Worm (Caenorhabditis elegans) whole organism, mixed stage, embryonic: Measurements from ENCODE around the gene nhr-20.

Experiments used
- M03D4.4 ChIP-seq: sonication (generic microtip); optimal IDR thresholded peaks from 2 replicates; lab custom pipeline; 2017; ENCODE audit warnings: mild to moderate bottlenecking, missing genetic modification characterization, missing compliant biosample characterization
- bed-3 ChIP-seq: fragments of 200-800 bp; sonication (Bioruptor generic); optimal IDR thresholded peaks from 3 replicates; lab custom pipeline; 2018; ENCODE audit warnings: mild to moderate bottlenecking, missing genetic modification characterization, moderate library complexity, missing compliant biosample characterization
- blmp-1 ChIP-seq: fragments of 150-350 bp; optimal IDR thresholded peaks from 2 replicates; lab custom pipeline; 2014; ENCODE audit warnings: missing biosample characterization, missing genetic modification characterization
- ceh-39 ChIP-seq: fragments of 150-350 bp; optimal IDR thresholded peaks from 2 replicates; lab custom pipeline; 2014; ENCODE audit warnings: missing biosample characterization, missing genetic modification characterization
- ceh-43 ChIP-seq: fragments of 200-800 bp; sonication (Bioruptor generic); optimal IDR thresholded peaks from 2 replicates; lab custom pipeline; 2018; ENCODE audit warnings: mild to moderate bottlenecking, missing genetic modification characterization, moderate library complexity, missing compliant biosample characterization
- ceh-83 ChIP-seq: fragments of 200-800 bp; sonication (Bioruptor generic); optimal IDR thresholded peaks from 2 replicates; lab custom pipeline; 2018; ENCODE audit warnings: mild to moderate bottlenecking, missing genetic modification characterization, missing compliant biosample characterization
- ces-1 ChIP-seq: fragments of 150-350 bp; optimal IDR thresholded peaks from 2 replicates; lab custom pipeline; 2014; ENCODE audit warnings: missing biosample characterization, missing genetic modification reagents, missing genetic modification characterization
- cnd-1 ChIP-seq: fragments of 200-800 bp; sonication (Bioruptor generic); optimal IDR thresholded peaks from 2 replicates; lab custom pipeline; 2018; ENCODE audit warnings: mild to moderate bottlenecking, missing genetic modification characterization, missing compliant biosample characterization
- drap-1 ChIP-seq: fragments of 200-800 bp; sonication (Bioruptor generic); optimal IDR thresholded peaks from 3 replicates; lab custom pipeline; 2018; ENCODE audit warnings: mild to moderate bottlenecking, missing genetic modification characterization, missing compliant biosample characterization
- elt-1 ChIP-seq: sonication (generic microtip); optimal IDR thresholded peaks from 2 replicates; lab custom pipeline; 2017; ENCODE audit warnings: missing genetic modification characterization, mild to moderate bottlenecking, missing compliant biosample characterization, antibody characterized with exemption, moderate library complexity, borderline replicate concordance; ENCODE audit not compliant: insufficient read depth
- elt-3 ChIP-seq: fragments of 150-350 bp; optimal IDR thresholded peaks from 2 replicates; lab custom pipeline; 2014; ENCODE audit warnings: missing biosample characterization, missing genetic modification characterization
- flh-1 ChIP-seq: fragments of 200-800 bp; sonication (Bioruptor generic); optimal IDR thresholded peaks from 2 replicates; lab custom pipeline; 2018; ENCODE audit warnings: mild to moderate bottlenecking, missing genetic modification characterization, moderate library complexity, missing compliant biosample characterization
- ham-2 ChIP-seq: fragments of 200-800 bp; sonication (Bioruptor generic); optimal IDR thresholded peaks from 2 replicates; lab custom pipeline; 2018; ENCODE audit warnings: mild to moderate bottlenecking, missing genetic modification characterization, missing compliant biosample characterization
- hlh-1 ChIP-seq: fragments of 150-350 bp; optimal IDR thresholded peaks from 2 replicates; lab custom pipeline; 2014; ENCODE audit warnings: missing biosample characterization, missing genetic modification reagents, missing genetic modification characterization
- lin-13 ChIP-seq: fragments of 150-350 bp; optimal IDR thresholded peaks from 2 replicates; lab custom pipeline; 2014; ENCODE audit warnings: missing biosample characterization, missing genetic modification characterization
- lin-32 ChIP-seq: fragments of 200-800 bp; sonication (Bioruptor generic); optimal IDR thresholded peaks from 2 replicates; lab custom pipeline; 2018; ENCODE audit warnings: mild to moderate bottlenecking, missing genetic modification characterization, missing compliant biosample characterization
- lsy-2 ChIP-seq: fragments of 150-350 bp; optimal IDR thresholded peaks from 2 replicates; lab custom pipeline; 2014; ENCODE audit warnings: missing biosample characterization, missing genetic modification characterization
- mab-5 ChIP-seq: fragments of 150-350 bp; optimal IDR thresholded peaks from 2 replicates; lab custom pipeline; 2014; ENCODE audit warnings: missing biosample characterization, missing genetic modification characterization
- mep-1 ChIP-seq: fragments of 150-350 bp; optimal IDR thresholded peaks from 2 replicates; lab custom pipeline; 2017; ENCODE audit warnings: missing biosample characterization, missing genetic modification reagents, missing genetic modification characterization, inconsistent platforms
- mls-2 ChIP-seq: sonication (generic microtip); optimal IDR thresholded peaks from 2 replicates; lab custom pipeline; 2016; ENCODE audit warnings: mild to moderate bottlenecking, missing genetic modification characterization, moderate library complexity, missing compliant biosample characterization
- nhr-12 ChIP-seq: fragments of 150-350 bp; optimal IDR thresholded peaks from 2 replicates; lab custom pipeline; 2014; ENCODE audit warnings: missing biosample characterization, missing genetic modification characterization
- nhr-2 ChIP-seq: fragments of 150-350 bp; optimal IDR thresholded peaks from 2 replicates; lab custom pipeline; 2014; ENCODE audit warnings: missing biosample characterization, missing genetic modification characterization
- nhr-237 ChIP-seq: fragments of 150-350 bp; optimal IDR thresholded peaks from 2 replicates; lab custom pipeline; 2014; ENCODE audit warnings: missing biosample characterization, missing genetic modification characterization
- nhr-28 ChIP-seq: fragments of 150-350 bp; optimal IDR thresholded peaks from 2 replicates; lab custom pipeline; 2014; ENCODE audit warnings: missing biosample characterization, missing genetic modification characterization
- nhr-76 ChIP-seq: sonication (generic microtip); optimal IDR thresholded peaks from 2 replicates; lab custom pipeline; 2017; ENCODE audit warnings: missing biosample characterization, missing genetic modification characterization
- pha-4 ChIP-seq: fragments of 150-350 bp; optimal IDR thresholded peaks from 2 replicates; lab custom pipeline; 2018; ENCODE audit warnings: missing biosample characterization, missing genetic modification reagents, missing genetic modification characterization
- sem-2 ChIP-seq: fragments of 200-800 bp; sonication (Bioruptor generic); optimal IDR thresholded peaks from 2 replicates; lab custom pipeline; 2018; ENCODE audit warnings: mild to moderate bottlenecking, missing genetic modification characterization, missing compliant biosample characterization
- snpc-4 ChIP-seq: fragments of 150-350 bp; optimal IDR thresholded peaks from 2 replicates; lab custom pipeline; 2014; ENCODE audit warnings: missing biosample characterization, missing genetic modification characterization
- sptf-1 ChIP-seq: sonication (generic microtip); optimal IDR thresholded peaks from 2 replicates; lab custom pipeline; 2017; ENCODE audit warnings: mild to moderate bottlenecking, missing genetic modification characterization, moderate library complexity, missing compliant biosample characterization
- tbx-8 ChIP-seq: fragments of 200-800 bp; sonication (Bioruptor generic); optimal IDR thresholded peaks from 2 replicates; lab custom pipeline; 2018; ENCODE audit warnings: mild to moderate bottlenecking, missing genetic modification characterization, moderate library complexity, missing compliant biosample characterization
- unc-120 ChIP-seq: sonication (generic microtip); optimal IDR thresholded peaks from 2 replicates; lab custom pipeline; 2017; ENCODE audit warnings: missing genetic modification characterization, missing compliant biosample characterization; ENCODE audit not compliant: poor library complexity, severe bottlenecking
- unc-39 ChIP-seq: fragments of 150-350 bp; optimal IDR thresholded peaks from 2 replicates; lab custom pipeline; 2014; ENCODE audit warnings: missing biosample characterization, missing genetic modification characterization
- unc-62 ChIP-seq: fragments of 150-350 bp; optimal IDR thresholded peaks from 2 replicates; lab custom pipeline; 2014; ENCODE audit warnings: missing biosample characterization, missing genetic modification reagents, missing genetic modification characterization
- zip-8 ChIP-seq: fragments of 150-350 bp; optimal IDR thresholded peaks from 2 replicates; lab custom pipeline; 2014; ENCODE audit warnings: missing biosample characterization, missing genetic modification characterization
- ztf-11 ChIP-seq: fragments of 150-350 bp; optimal IDR thresholded peaks from 2 replicates; lab custom pipeline; 2014; ENCODE audit warnings: missing biosample characterization, missing genetic modification characterization

The nhr-20 gene

ce11 chrIII:4196988-4197384 is 36.0 kb downstream of the nhr-20 start, which contains the start of gene asd-1:
TSS of gene asd-1 (plus strand) at chrIII:4197285.
- TF ChIP-seq sem-2 (no peak), unc-120 (no peak), ceh-83 (GFP tag; lab: Kevin White, UChicago) (no peak), elt-1 (tag; lab: Kevin White, UChicago) (no peak), mab-5 (tag; lab: Kevin White, UChicago) (no peak), zip-8 (tag; lab: Kevin White, UChicago) (no peak), nhr-76 (tag; lab: Kevin White, UChicago) (no peak), mep-1 (no peak), nhr-12 (tag; lab: Kevin White, UChicago) (no peak)

- TF ChIP-seq mab-5 (tag; lab: Kevin White, UChicago) (no peak), bed-3 (GFP tag; lab: Kevin White, UChicago) (no peak), lsy-2 (tag; lab: Kevin White, UChicago) (peak; percentile 50), drap-1 (GFP tag; lab: Kevin White, UChicago) (no peak), blmp-1 (tag; lab: Kevin White, UChicago) (no peak), elt-3 (tag; lab: Kevin White, UChicago) (no peak), nhr-76 (tag; lab: Kevin White, UChicago) (no peak), sem-2 (no peak), nhr-28 (tag; lab: Kevin White, UChicago) (no peak), mls-2 (tag; lab: Kevin White, UChicago) (peak; percentile 4), M03D4.4 (no peak), unc-39 (tag; lab: Kevin White, UChicago) (no peak), cnd-1 (tag; lab: Kevin White, UChicago) (no peak), unc-120 (peak; percentile 88), mep-1 (peak; percentile 37), nhr-237 (tag; lab: Kevin White, UChicago) (peak; percentile 5), ceh-39 (tag; lab: Kevin White, UChicago) (peak; percentile 22), pha-4 (no peak), flh-1 (no peak), snpc-4 (no peak), lin-13 (tag; lab: Kevin White, UChicago) (no peak), tbx-8 (no peak), nhr-2 (no peak), ham-2 (GFP tag; lab: Kevin White, UChicago) (no peak), sptf-1 (tag; lab: Kevin White, UChicago) (no peak), ces-1 (GFP tag; lab: Kevin White, UChicago) (peak; percentile 15)
Observed at ce11 chrIII:4196301-4196987, 36.6 kb downstream of the nhr-20 start.

- TF ChIP-seq lin-32 (GFP tag; lab: Kevin White, UChicago) (peak; percentile 50), nhr-237 (tag; lab: Kevin White, UChicago) (no peak), sem-2 (no peak), ces-1 (GFP tag; lab: Kevin White, UChicago) (peak; percentile 35), unc-62 (GFP tag; lab: Kevin White, UChicago) (no peak), M03D4.4 (no peak), blmp-1 (tag; lab: Kevin White, UChicago) (no peak), mep-1 (no peak), mab-5 (tag; lab: Kevin White, UChicago) (peak; percentile 20), ceh-83 (GFP tag; lab: Kevin White, UChicago) (no peak), sptf-1 (tag; lab: Kevin White, UChicago) (no peak), nhr-28 (tag; lab: Kevin White, UChicago) (no peak), elt-3 (tag; lab: Kevin White, UChicago) (no peak), elt-1 (tag; lab: Kevin White, UChicago) (no peak), ceh-43 (GFP tag; lab: Kevin White, UChicago) (no peak), hlh-1 (tag; lab: Kevin White, UChicago) (no peak), nhr-76 (tag; lab: Kevin White, UChicago) (no peak), unc-39 (tag; lab: Kevin White, UChicago) (no peak), tbx-8 (no peak), nhr-12 (tag; lab: Kevin White, UChicago) (no peak), lin-13 (tag; lab: Kevin White, UChicago) (no peak), zip-8 (tag; lab: Kevin White, UChicago) (no peak), drap-1 (GFP tag; lab: Kevin White, UChicago) (no peak), cnd-1 (tag; lab: Kevin White, UChicago) (peak; percentile 3), ztf-11 (tag; lab: Kevin White, UChicago) (no peak)
Observed at ce11 chrIII:4195306-4196008, 37.6 kb downstream of the nhr-20 start.
